Fruit fly (Drosophila melanogaster) whole organism: ENCODE data around the gene IntS12.

Experiments used
- CG8478 ChIP-seq: fragments of >200 bp; optimal IDR thresholded peaks from 2 replicates; lab custom pipeline; 2018; ENCODE audit warnings: inconsistent platforms
- Dll ChIP-seq: fragments of >200 bp; optimal IDR thresholded peaks from 2 replicates; lab custom pipeline; 2017
- EcR ChIP-seq, 2 experiments: fragments of >200 bp; optimal IDR thresholded peaks; 2 replicates each; lab custom pipeline; 2017; ENCODE audit warnings: missing biosample characterization in 2 of 2, missing genetic modification characterization in 2 of 2, missing genetic modification reagents in 2 of 2
- pan ChIP-seq: fragments of >200 bp; optimal IDR thresholded peaks from 2 replicates; lab custom pipeline; 2017
- psq ChIP-seq: fragments of >200 bp; optimal IDR thresholded peaks from 2 replicates; lab custom pipeline; 2017
- usp ChIP-seq: fragments of >200 bp; optimal IDR thresholded peaks from 2 replicates; lab custom pipeline; 2017; ENCODE audit warnings: missing biosample characterization, missing genetic modification characterization, mixed read lengths

The IntS12 gene

DNA sequence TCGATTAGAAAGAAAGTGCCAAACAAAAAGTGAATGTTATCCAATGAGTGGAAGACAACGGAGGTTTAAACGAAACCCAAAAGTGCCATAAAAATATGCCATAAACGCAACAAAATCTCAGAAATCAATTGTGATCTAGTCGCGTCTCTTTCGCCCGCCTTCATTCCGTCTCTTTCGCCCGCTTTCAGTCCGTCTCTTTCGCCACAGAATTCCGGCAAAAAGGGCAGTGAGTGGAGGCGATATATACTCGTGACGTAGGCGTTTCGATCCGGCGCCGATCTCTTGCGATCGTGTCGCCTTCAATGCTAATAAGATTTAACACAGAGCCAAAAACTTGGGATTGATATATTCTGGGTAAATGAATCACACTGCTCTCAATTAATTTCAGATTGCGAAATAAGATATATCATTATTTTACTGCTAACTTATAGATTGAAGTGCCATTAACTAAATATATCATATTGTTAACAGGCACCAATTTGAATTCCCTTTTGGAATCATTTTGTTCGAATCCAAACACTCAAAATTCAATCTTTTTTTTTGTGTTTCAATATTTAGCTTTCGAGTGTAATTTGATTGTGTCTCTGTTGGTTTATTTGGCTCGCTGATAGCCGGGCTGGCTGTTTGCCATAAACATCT is 25.0 kb downstream of the IntS12 start:
- TF ChIP-seq CG8478 (lab: Kevin White, UChicago) (no peak), pan (no peak), EcR (GFP tag; optimal IDR thresholded peaks at IDR 0.05; lab: Kevin White, UChicago) (no peak), usp (GFP tag; lab: Kevin White, UChicago) (no peak)

DNA sequence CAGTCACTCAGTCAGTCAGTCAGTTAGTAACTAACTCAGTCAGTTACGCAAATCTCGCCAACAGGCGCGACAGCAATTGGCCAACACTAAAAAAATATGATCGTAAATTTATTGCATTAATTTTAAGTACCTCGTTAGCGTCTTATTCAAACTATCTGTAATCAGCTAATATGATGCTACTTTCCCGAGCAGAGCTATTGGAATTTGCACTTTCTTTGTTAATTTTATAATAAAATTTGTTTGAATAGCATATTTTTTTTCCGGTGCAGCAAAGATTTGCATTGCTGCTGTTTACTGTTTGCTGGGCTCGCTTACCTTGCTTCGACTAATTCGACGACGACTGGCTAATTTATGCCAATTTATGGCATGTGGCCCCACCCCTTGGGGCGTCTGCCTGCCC is 26.9 kb downstream of the IntS12 start:
- TF ChIP-seq CG8478 (lab: Kevin White, UChicago) (no peak), psq (no peak), usp (GFP tag; lab: Kevin White, UChicago) (no peak), EcR (GFP tag; optimal IDR thresholded peaks at IDR 0.05; lab: Kevin White, UChicago) (no peak), Dll (lab: Kevin White, UChicago) (no peak), pan (no peak)

DNA sequence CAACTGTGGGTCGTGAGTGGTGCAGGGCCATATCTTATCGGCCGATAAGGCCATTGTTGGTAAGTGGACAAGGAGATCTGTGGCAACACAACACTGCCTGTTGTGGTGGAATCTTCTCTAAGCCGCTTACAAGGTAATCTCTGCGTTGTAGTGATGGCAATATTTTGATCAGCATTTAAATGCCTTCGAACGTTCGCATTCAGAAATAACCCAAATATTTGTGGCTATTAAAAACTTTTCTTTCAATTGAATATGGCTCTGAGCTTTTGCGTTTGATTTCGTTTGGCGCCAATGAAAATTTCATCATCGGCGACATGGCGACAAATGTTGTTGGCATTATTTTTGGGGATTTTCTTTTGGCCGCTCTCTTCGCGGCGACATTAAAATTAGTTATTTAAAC is 27.3 kb downstream of the IntS12 start:
- TF ChIP-seq psq (no peak), Dll (lab: Kevin White, UChicago) (no peak), CG8478 (lab: Kevin White, UChicago) (no peak), pan (no peak), EcR (GFP tag; optimal IDR thresholded peaks at IDR 0.05; lab: Kevin White, UChicago) (no peak), usp (GFP tag; lab: Kevin White, UChicago) (no peak)

DNA sequence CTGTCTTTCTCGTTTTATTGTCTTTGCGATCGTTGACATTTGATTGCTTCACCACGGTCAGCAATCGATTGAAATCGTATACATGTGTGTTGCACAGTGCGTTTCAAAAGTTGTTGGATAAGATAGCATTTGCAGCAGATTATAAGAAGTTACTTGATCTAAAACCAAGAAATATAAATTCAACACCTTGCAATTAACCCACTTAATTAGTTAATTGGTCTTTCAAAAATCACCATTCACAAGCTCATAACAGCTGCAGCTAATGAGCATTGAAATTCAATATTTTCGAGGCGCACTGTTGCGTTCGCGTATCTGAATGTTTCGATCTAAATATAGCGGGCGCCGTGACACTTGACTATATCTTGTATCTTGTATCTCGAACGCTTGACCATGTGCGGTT is 29.6 kb downstream of the IntS12 start:
- TF ChIP-seq EcR (GFP tag; optimal IDR thresholded peaks at IDR 0.05; lab: Kevin White, UChicago) (peak in 1 of 2 experiments; percentile 34), Dll (lab: Kevin White, UChicago) (no peak)

DNA sequence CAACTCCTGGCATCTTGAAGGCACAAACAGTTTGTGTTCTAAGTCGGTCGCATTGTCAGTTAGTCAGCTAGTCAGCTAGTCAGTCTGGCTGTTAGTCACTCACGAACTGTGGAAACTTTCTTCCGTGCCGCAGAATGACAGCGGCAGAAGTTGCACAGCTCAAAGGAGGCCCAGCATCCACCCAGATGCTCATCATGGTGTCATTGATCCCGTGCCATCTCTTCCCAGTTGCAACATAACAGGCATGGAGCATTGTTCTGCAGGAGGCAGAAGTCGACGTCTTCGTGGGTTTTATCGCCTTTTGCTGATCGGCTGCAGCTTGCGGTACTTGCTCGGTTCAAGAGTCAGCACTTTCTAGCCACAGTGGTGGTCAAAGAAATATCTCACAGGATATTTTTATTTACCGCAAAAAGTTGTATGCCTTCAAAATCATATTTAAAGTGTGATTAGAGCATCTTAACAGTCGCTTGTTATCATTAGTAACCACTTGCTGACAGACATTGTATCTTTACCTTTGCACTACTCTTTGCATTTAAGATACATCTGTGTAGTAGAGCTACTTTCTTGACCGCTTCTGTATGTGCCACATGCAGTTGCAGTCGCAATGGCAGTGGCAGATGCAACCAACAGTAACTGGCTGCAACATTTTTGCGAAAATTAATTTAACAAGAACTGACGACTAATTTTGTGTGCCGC is 30.6 kb downstream of the IntS12 start:
- TF ChIP-seq EcR (GFP tag; optimal IDR thresholded peaks at IDR 0.05; lab: Kevin White, UChicago): peak in 1 of 2 experiments; percentile 76
- TF ChIP-seq psq: no peak

DNA sequence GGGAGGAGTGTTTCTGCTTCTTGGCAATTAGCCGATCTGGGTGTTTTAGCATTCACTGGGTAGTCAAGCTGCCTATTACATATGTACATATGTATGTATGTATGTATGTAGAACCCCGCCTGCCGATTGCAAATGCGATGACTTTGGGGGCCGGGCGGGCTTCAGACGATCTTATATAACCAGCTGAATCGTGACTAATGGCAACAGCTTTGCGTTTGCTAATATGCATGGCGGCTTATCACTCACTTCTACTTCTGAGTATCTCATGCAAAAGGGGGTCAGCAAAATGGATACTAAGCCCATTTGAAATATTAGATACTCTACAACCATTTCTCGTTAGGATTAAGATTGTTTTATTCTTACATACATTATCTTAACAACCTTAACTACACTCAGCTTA is 33.1 kb downstream of the IntS12 start:
- TF ChIP-seq pan: no peak
- no peak for TF ChIP-seq Dll (lab: Kevin White, UChicago)
- TF ChIP-seq usp (GFP tag; lab: Kevin White, UChicago): no peak
- TF ChIP-seq EcR (GFP tag; optimal IDR thresholded peaks at IDR 0.05; lab: Kevin White, UChicago): no peak
- TF ChIP-seq CG8478 (lab: Kevin White, UChicago): no peak
- TF ChIP-seq psq: no peak

DNA sequence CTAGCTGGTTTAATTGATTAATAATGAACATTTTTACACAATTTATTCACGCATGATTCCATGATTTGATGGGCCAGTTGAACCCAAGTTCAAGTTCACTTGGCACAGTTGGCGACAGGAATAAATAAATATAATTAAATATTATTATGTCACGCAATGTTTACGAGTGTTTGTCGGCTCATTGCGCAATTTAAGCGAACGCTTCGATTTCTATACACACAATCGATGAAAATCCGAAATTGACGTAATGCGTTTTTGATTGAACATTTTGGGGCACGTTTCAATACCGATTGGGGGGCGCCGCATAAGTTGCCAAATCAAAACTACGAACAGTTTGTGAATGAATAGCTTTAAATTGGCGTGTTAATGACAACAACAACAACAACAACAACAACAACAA is 34.1 kb downstream of the IntS12 start:
- TF ChIP-seq EcR (GFP tag; optimal IDR thresholded peaks at IDR 0.05; lab: Kevin White, UChicago) (no peak), CG8478 (lab: Kevin White, UChicago) (no peak), Dll (lab: Kevin White, UChicago) (no peak)

DNA sequence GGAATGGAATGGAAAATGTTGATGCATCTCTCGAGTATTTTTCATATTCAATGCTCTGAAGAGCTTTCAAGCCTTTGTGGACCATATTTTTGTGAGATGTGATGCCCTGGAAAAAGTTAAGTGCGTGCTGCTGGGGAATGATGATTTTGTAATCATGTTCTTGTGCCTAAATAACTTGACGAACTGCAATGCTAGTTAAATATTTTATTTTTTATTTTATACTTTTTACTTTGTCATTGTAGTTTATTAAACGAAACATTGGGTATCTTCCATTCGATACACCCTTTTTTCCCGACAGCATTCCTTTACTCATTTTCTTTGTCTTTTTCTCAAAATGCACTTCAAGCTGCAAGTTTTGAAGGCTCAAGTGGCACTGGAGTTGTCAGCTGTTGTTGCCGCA is 36.8 kb downstream of the IntS12 start:
- TF ChIP-seq Dll (lab: Kevin White, UChicago) (no peak), pan (peak; percentile 49)

DNA sequence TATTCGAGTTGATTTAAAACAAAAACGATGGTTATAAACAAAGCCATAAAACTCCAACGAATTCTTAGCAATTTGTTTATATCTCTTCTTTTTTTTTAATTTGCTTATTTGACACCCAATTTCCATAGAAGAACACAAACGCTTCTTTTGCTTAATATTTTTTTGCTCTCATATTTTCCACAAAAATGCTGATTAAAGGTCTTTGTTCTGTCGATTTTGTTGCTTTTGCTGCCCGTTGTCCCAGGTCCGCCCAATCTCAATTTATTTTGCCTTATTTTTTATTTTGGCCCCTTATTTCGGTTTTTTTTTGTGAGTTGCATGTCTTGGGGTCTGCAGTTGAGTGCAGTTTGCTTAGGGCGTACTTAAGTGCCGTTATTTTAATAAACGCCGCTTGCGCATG is 42.9 kb downstream of the IntS12 start:
- no peak for TF ChIP-seq pan
- no peak for TF ChIP-seq CG8478 (lab: Kevin White, UChicago)
- no peak for TF ChIP-seq psq
- no peak for TF ChIP-seq usp (GFP tag; lab: Kevin White, UChicago)
- no peak for TF ChIP-seq EcR (GFP tag; optimal IDR thresholded peaks at IDR 0.05; lab: Kevin White, UChicago)
- TF ChIP-seq Dll (lab: Kevin White, UChicago): no peak

DNA sequence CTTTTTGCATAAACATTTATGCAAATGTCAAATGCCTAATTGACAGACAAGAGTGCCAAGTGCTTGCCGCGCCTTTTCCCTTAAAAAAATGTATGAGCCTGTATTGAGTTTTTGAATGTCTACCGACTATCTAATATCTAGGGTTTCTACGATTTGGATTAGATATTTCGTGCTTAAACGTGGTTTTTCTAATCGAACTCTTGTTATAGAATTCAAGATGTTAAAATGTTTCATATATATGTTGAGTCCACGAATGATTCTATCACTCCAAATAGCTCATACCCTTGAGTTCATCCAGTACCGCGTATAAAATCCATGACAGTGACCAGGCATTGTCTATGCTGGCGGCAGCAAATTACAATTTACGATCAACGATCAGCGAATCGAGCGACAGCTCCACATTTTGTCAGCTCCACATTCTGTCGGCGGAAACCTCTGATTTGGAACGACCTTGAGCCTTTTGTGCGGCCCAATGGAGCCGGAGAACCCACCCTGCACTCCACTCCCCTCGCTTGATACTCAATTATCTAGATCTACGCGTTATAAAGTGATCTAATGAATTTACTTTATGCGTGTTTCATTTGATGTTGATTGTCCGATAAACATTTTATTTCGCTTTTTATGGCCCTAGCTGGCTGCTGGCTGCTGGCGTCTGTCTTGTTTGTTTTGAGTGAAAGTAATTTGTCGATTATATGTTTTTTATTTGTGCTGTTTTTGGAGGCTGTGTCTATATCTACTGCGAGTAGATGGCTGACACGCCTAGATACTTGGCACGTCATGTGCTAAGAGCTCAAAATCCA is 43.7 kb downstream of the IntS12 start:
- TF ChIP-seq psq: no peak
- TF ChIP-seq pan: no peak
- no peak for TF ChIP-seq Dll (lab: Kevin White, UChicago)

DNA sequence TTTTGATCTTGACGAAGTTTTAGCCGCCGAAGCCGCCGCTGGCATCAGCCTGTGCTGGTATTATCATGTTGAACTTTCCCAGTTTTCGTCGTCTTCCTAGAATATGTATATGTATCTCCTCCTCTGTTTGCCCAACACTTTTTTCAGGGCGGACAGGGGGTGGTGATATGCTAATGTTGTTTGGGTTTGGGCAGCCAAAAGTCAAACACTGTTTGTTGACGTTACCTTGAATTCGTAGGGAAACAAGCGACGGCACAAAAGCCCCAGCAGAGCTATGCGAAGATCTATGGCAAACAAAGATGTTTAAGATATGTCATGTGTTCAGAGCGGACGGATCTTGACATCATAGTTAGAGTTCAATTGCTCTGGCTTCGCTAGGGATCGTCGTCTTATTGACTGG is 45.6 kb downstream of the IntS12 start:
- TF ChIP-seq CG8478 (lab: Kevin White, UChicago) (no peak), EcR (GFP tag; optimal IDR thresholded peaks at IDR 0.05; lab: Kevin White, UChicago) (no peak), Dll (lab: Kevin White, UChicago) (no peak), pan (no peak), psq (no peak), usp (GFP tag; lab: Kevin White, UChicago) (no peak)

DNA sequence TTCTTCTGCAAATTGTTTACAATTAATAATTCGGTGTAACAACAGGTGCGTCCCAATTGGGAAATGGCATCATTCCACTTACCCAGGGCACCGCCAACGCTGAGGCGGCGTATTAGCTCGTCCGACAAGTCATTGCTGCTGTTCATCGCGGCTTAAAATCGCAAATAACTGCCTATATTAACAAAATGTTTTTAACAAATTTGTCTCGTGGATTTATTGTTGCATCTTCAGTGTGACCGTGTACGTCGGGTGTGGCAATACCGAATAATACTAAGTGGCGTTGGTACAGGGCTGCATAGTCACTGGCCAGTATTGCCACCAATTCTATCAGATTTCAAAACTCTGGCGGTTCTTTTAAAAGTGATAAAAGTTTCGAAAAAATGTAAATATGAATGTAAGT is 49.4 kb downstream of the IntS12 start, which contains the start of gene Ets97D:
Ets97D (minus strand) TSS at position 272 of the 400 bp plus-strand sequence.
- TF ChIP-seq pan (no peak), psq (no peak), usp (GFP tag; lab: Kevin White, UChicago) (no peak), EcR (GFP tag; optimal IDR thresholded peaks at IDR 0.05; lab: Kevin White, UChicago) (no peak), CG8478 (lab: Kevin White, UChicago) (no peak), Dll (lab: Kevin White, UChicago) (no peak)
